Worm (Caenorhabditis elegans) whole organism, L2 larva: Measurements from ENCODE around the gene F09C6.12.

Experiments
- C34F6.9 ChIP-seq: fragments of 150-350 bp; optimal IDR thresholded peaks from 2 replicates; lab custom pipeline; 2014; ENCODE audit warnings: missing biosample characterization, missing genetic modification characterization
- F13H6.1 ChIP-seq: sonication (generic microtip); optimal IDR thresholded peaks from 2 replicates; lab custom pipeline; 2016; ENCODE audit warnings: missing genetic modification characterization, missing compliant biosample characterization
- R02D3.7 ChIP-seq: fragments of 150-350 bp; optimal IDR thresholded peaks from 2 replicates; lab custom pipeline; 2014; ENCODE audit warnings: missing biosample characterization, missing genetic modification characterization
- Y55F3AM.14 ChIP-seq: fragments of 200-800 bp; sonication (Bioruptor generic); optimal IDR thresholded peaks from 2 replicates; lab custom pipeline; 2018; ENCODE audit warnings: mild to moderate bottlenecking, missing genetic modification characterization, missing compliant biosample characterization
- ZK546.5 ChIP-seq: sonication (generic microtip); optimal IDR thresholded peaks from 2 replicates; lab custom pipeline; 2017; ENCODE audit warnings: missing biosample characterization, missing genetic modification characterization
- alr-1 ChIP-seq: fragments of 150-350 bp; optimal IDR thresholded peaks from 2 replicates; lab custom pipeline; 2014; ENCODE audit warnings: missing biosample characterization, missing genetic modification characterization
- aly-2 ChIP-seq: fragments of 150-350 bp; optimal IDR thresholded peaks from 2 replicates; lab custom pipeline; 2014; ENCODE audit warnings: missing biosample characterization, missing genetic modification characterization
- blmp-1 ChIP-seq: sonication (generic microtip); optimal IDR thresholded peaks from 2 replicates; lab custom pipeline; 2017; ENCODE audit warnings: missing genetic modification characterization, mild to moderate bottlenecking, missing compliant biosample characterization, antibody characterized with exemption, moderate library complexity; ENCODE audit not compliant: insufficient read depth
- ceh-16 ChIP-seq: fragments of 150-350 bp; optimal IDR thresholded peaks from 2 replicates; lab custom pipeline; 2014; ENCODE audit warnings: missing biosample characterization, missing genetic modification characterization
- egl-27 ChIP-seq: sonication (generic microtip); optimal IDR thresholded peaks from 3 replicates; lab custom pipeline; 2017; ENCODE audit warnings: missing biosample characterization, missing genetic modification reagents, missing genetic modification characterization
- elt-1 ChIP-seq: fragments of 150-350 bp; optimal IDR thresholded peaks from 2 replicates; lab custom pipeline; 2014; ENCODE audit warnings: missing biosample characterization, missing genetic modification characterization
- elt-3 ChIP-seq: sonication (generic microtip); optimal IDR thresholded peaks from 2 replicates; lab custom pipeline; 2017; ENCODE audit warnings: missing biosample characterization, missing genetic modification characterization
- fos-1 ChIP-seq: fragments of 150-350 bp; optimal IDR thresholded peaks from 2 replicates; lab custom pipeline; 2014; ENCODE audit warnings: missing biosample characterization, missing genetic modification characterization
- lin-39 ChIP-seq: fragments of 150-350 bp; optimal IDR thresholded peaks from 2 replicates; lab custom pipeline; 2014; ENCODE audit warnings: missing biosample characterization, missing genetic modification reagents, missing genetic modification characterization
- lsy-2 ChIP-seq, 2 experiments: fragments of 150-350 bp in 1 of 2; sonication (generic microtip) in 1 of 2; optimal IDR thresholded peaks; 2 replicates each; lab custom pipeline; 2014 to 2017; ENCODE audit warnings: missing biosample characterization in 2 of 2, missing genetic modification characterization in 2 of 2
- mab-5 ChIP-seq: fragments of 150-350 bp; optimal IDR thresholded peaks from 2 replicates; lab custom pipeline; 2014; ENCODE audit warnings: missing biosample characterization, missing genetic modification characterization
- mbf-1 ChIP-seq: sonication (generic microtip); optimal IDR thresholded peaks from 2 replicates; lab custom pipeline; 2017; ENCODE audit warnings: missing biosample characterization, missing genetic modification characterization
- nhr-10 ChIP-seq: sonication (generic microtip); optimal IDR thresholded peaks from 2 replicates; lab custom pipeline; 2017; ENCODE audit warnings: missing biosample characterization, missing genetic modification characterization
- nhr-11 ChIP-seq: fragments of 150-350 bp; optimal IDR thresholded peaks from 2 replicates; lab custom pipeline; 2014; ENCODE audit warnings: missing biosample characterization, missing genetic modification characterization
- nhr-12 ChIP-seq: fragments of 150-350 bp; optimal IDR thresholded peaks from 2 replicates; lab custom pipeline; 2014; ENCODE audit warnings: missing biosample characterization, missing genetic modification characterization
- nhr-129 ChIP-seq: fragments of 150-350 bp; optimal IDR thresholded peaks from 2 replicates; lab custom pipeline; 2014; ENCODE audit warnings: missing biosample characterization, missing genetic modification characterization
- nhr-21 ChIP-seq: fragments of 150-350 bp; optimal IDR thresholded peaks from 2 replicates; lab custom pipeline; 2014; ENCODE audit warnings: missing biosample characterization, missing genetic modification characterization
- nhr-23 ChIP-seq: fragments of 150-350 bp; optimal IDR thresholded peaks from 2 replicates; lab custom pipeline; 2014; ENCODE audit warnings: missing biosample characterization, missing genetic modification reagents, missing genetic modification characterization
- nhr-237 ChIP-seq: fragments of 150-350 bp; optimal IDR thresholded peaks from 2 replicates; lab custom pipeline; 2014; ENCODE audit warnings: missing biosample characterization, missing genetic modification characterization
- nhr-25 ChIP-seq: fragments of 150-350 bp; sonication (generic microtip); optimal IDR thresholded peaks from 3 replicates; lab custom pipeline; 2014; ENCODE audit warnings: missing biosample characterization, missing genetic modification characterization
- nhr-77 ChIP-seq: fragments of 150-350 bp; optimal IDR thresholded peaks from 2 replicates; lab custom pipeline; 2014; ENCODE audit warnings: missing biosample characterization, missing genetic modification characterization
- sem-4 ChIP-seq: fragments of 150-350 bp; optimal IDR thresholded peaks from 2 replicates; lab custom pipeline; 2014; ENCODE audit warnings: missing biosample characterization, missing genetic modification reagents, missing genetic modification characterization
- skn-1 ChIP-seq: sonication (generic microtip); optimal IDR thresholded peaks from 2 replicates; lab custom pipeline; 2017; ENCODE audit warnings: missing biosample characterization, missing genetic modification characterization
- sma-3 ChIP-seq: sonication (generic microtip); optimal IDR thresholded peaks from 2 replicates; lab custom pipeline; 2016; ENCODE audit warnings: missing genetic modification reagents, missing genetic modification characterization, missing compliant biosample characterization
- sma-9 ChIP-seq, 2 experiments: fragments of 150-350 bp in 1 of 2; sonication (generic microtip) in 1 of 2; optimal IDR thresholded peaks; 2 replicates each; lab custom pipeline; 2014 to 2016; ENCODE audit warnings: missing genetic modification characterization in 2 of 2, mild to moderate bottlenecking in 1 of 2, missing biosample characterization in 1 of 2, missing compliant biosample characterization in 1 of 2, missing genetic modification reagents in 1 of 2, moderate library complexity in 1 of 2
- snpc-4 ChIP-seq: fragments of 150-350 bp; optimal IDR thresholded peaks from 2 replicates; lab custom pipeline; 2014; ENCODE audit warnings: missing biosample characterization, missing genetic modification characterization
- unc-55 ChIP-seq: fragments of 150-350 bp; sonication (generic microtip); optimal IDR thresholded peaks from 3 replicates; lab custom pipeline; 2014; ENCODE audit warnings: missing biosample characterization, missing genetic modification reagents, missing genetic modification characterization
- ztf-1 ChIP-seq: fragments of 200-800 bp; sonication (Bioruptor generic); conservative IDR thresholded peaks from 2 replicates; pipeline ENCODE4 v1.3.6; 2022; ENCODE audit warnings: missing genetic modification characterization, missing compliant biosample characterization
- ztf-11 ChIP-seq: sonication (generic microtip); optimal IDR thresholded peaks from 2 replicates; lab custom pipeline; 2017; ENCODE audit warnings: missing biosample characterization, missing genetic modification characterization

Gene F09C6.12

ce11 chrV:16882260-16882918 is at the start of gene F09C6.12, which contains the start of gene F09C6.11:
F09C6.12 (plus strand) TSS chrV:16882868.
F09C6.11 (minus strand) TSS chrV:16882310.
- no peak for TF ChIP-seq nhr-10 (tag; lab: Kevin White, UChicago)
- TF ChIP-seq nhr-12 (tag; lab: Kevin White, UChicago) = no peak
- no peak for TF ChIP-seq elt-1 (tag; lab: Kevin White, UChicago)
- no peak for TF ChIP-seq egl-27 (tag; lab: Kevin White, UChicago)
- no peak for TF ChIP-seq nhr-21 (tag; lab: Kevin White, UChicago)
- TF ChIP-seq ztf-1 = no peak
- no peak for TF ChIP-seq ZK546.5 (tag; lab: Kevin White, UChicago)
- TF ChIP-seq nhr-25 (tag; lab: Kevin White, UChicago) = no peak

- TF ChIP-seq sma-3 (GFP tag; lab: Kevin White, UChicago) = no peak
- TF ChIP-seq elt-1 (tag; lab: Kevin White, UChicago) = no peak
- TF ChIP-seq sem-4 (tag; lab: Kevin White, UChicago) = no peak
- no peak for TF ChIP-seq nhr-77 (tag; lab: Kevin White, UChicago)
- TF ChIP-seq R02D3.7 (tag; lab: Kevin White, UChicago) = no peak
- TF ChIP-seq mab-5 (tag; lab: Kevin White, UChicago) = no peak
- no peak for TF ChIP-seq lin-39 (tag; lab: Kevin White, UChicago)
- TF ChIP-seq skn-1 (tag; lab: Kevin White, UChicago) = no peak
- no peak for TF ChIP-seq C34F6.9
- TF ChIP-seq nhr-237 (tag; lab: Kevin White, UChicago) = no peak
- no peak for TF ChIP-seq elt-3 (tag; lab: Kevin White, UChicago)
- TF ChIP-seq nhr-129 (tag; lab: Kevin White, UChicago) = no peak
- no peak for TF ChIP-seq F13H6.1 (tag; lab: Kevin White, UChicago)
- no peak for TF ChIP-seq unc-55 (GFP tag; lab: Kevin White, UChicago)
- TF ChIP-seq, all 48 proteins: peak for 0
These were observed 49.0 kb upstream of the F09C6.12 start for ce11 chrV:16833672-16834071.

- TF ChIP-seq mbf-1 (no peak), ceh-16 (tag; lab: Kevin White, UChicago) (no peak), sem-4 (tag; lab: Kevin White, UChicago) (no peak), nhr-11 (tag; lab: Kevin White, UChicago) (no peak), elt-1 (tag; lab: Kevin White, UChicago) (no peak), egl-27 (tag; lab: Kevin White, UChicago) (no peak), nhr-12 (tag; lab: Kevin White, UChicago) (no peak), sma-9 (GFP tag; optimal IDR thresholded peaks at IDR 0.05; lab: Kevin White, UChicago) (no peak), sma-9 (tag; optimal IDR thresholded peaks at IDR 0.05; lab: Kevin White, UChicago) (no peak), unc-55 (GFP tag; lab: Kevin White, UChicago) (no peak)
These were observed 47.7 kb upstream of the F09C6.12 start, which contains the start of gene tni-3 for ce11 chrV:16834989-16835388. tni-3 (minus strand) TSS chrV:16835128.

DNA sequence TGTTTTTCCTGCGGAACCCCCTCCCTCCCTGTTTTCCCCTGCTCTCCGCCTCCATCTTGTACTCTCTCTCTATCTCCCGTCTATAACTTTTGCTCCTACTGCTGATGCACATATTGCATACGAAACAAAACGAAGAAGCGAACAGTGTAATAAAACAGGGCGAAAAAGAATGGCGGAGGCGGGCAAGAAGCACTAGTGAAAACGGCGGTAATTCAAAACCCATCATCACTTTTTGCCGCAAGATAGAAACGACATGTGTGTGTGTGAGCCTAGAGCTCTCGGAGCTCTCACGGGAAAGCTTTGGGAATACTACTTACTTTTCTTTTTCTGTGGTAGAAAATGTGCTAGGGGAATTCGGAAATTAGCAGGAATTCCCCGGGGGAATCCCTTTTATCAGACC is 46.6 kb upstream of the F09C6.12 start:
- TF ChIP-seq nhr-11 (tag; lab: Kevin White, UChicago) (no peak), lin-39 (tag; lab: Kevin White, UChicago) (no peak), ztf-1 (no peak), Y55F3AM.14 (GFP tag; lab: Kevin White, UChicago) (no peak), aly-2 (tag; lab: Kevin White, UChicago) (no peak), fos-1 (tag; lab: Kevin White, UChicago) (no peak), alr-1 (no peak), elt-3 (tag; lab: Kevin White, UChicago) (no peak), egl-27 (tag; lab: Kevin White, UChicago) (no peak), lsy-2 (tag; optimal IDR thresholded peaks at IDR 0.05; lab: Kevin White, UChicago) (no peak), ztf-11 (tag; lab: Kevin White, UChicago) (no peak), ceh-16 (tag; lab: Kevin White, UChicago) (no peak), mbf-1 (no peak), nhr-23 (tag; lab: Kevin White, UChicago) (no peak), blmp-1 (tag; lab: Kevin White, UChicago) (no peak), nhr-129 (tag; lab: Kevin White, UChicago) (no peak), elt-1 (tag; lab: Kevin White, UChicago) (no peak), unc-55 (GFP tag; lab: Kevin White, UChicago) (no peak), nhr-10 (tag; lab: Kevin White, UChicago) (no peak), snpc-4 (tag; lab: Kevin White, UChicago) (no peak)
